Fruit fly (Drosophila melanogaster) whole organism, prepupa: Measurements from ENCODE around the gene CG3036.

Experiments used
- Blimp-1 ChIP-seq: fragments of 200-800 bp; sonication (Bioruptor generic); optimal IDR thresholded peaks from 3 replicates; lab custom pipeline; 2017; ENCODE audit warnings: missing biosample characterization, missing genetic modification characterization, mild to moderate bottlenecking, moderate library complexity, missing genetic modification reagents
- CG10631 ChIP-seq: fragments of 200-800 bp; sonication (Bioruptor generic); optimal IDR thresholded peaks from 2 replicates; lab custom pipeline; 2016; ENCODE audit warnings: missing biosample characterization, missing genetic modification characterization
- CG11294 ChIP-seq: fragments of 200-800 bp; sonication (Bioruptor generic); IDR thresholded peaks from 2 replicates; pipeline ENCODE4 v1.3.6; 2022; ENCODE audit warnings: missing biosample characterization, missing genetic modification characterization
- CG11762 ChIP-seq: fragments of 200-800 bp; sonication (Bioruptor generic); optimal IDR thresholded peaks from 3 replicates; lab custom pipeline; 2016; ENCODE audit warnings: missing biosample characterization, missing genetic modification characterization; ENCODE audit not compliant: insufficient read depth
- CG15336 ChIP-seq: fragments of 200-800 bp; sonication (Bioruptor generic); IDR thresholded peaks from 2 replicates; pipeline ENCODE4 v1.3.6; 2022; ENCODE audit warnings: missing biosample characterization, missing genetic modification characterization
- CG1621 ChIP-seq: fragments of 200-800 bp; sonication (Bioruptor generic); optimal IDR thresholded peaks from 3 replicates; lab custom pipeline; 2018; ENCODE audit warnings: missing biosample characterization, mild to moderate bottlenecking, missing genetic modification characterization
- CG16779 ChIP-seq: fragments of 200-800 bp; sonication (Bioruptor generic); optimal IDR thresholded peaks from 3 replicates; lab custom pipeline; 2017; ENCODE audit warnings: missing biosample characterization, mild to moderate bottlenecking, missing genetic modification characterization
- CG31627 ChIP-seq: fragments of 200-800 bp; sonication (Bioruptor generic); optimal IDR thresholded peaks from 3 replicates; lab custom pipeline; 2016; ENCODE audit warnings: missing biosample characterization, missing genetic modification characterization
- CG32006 ChIP-seq: fragments of 200-800 bp; sonication (Bioruptor generic); optimal IDR thresholded peaks from 3 replicates; lab custom pipeline; 2017; ENCODE audit warnings: missing biosample characterization, mild to moderate bottlenecking, missing genetic modification characterization
- CG3919 ChIP-seq: fragments of 200-800 bp; sonication (Bioruptor generic); optimal IDR thresholded peaks from 3 replicates; lab custom pipeline; 2016; ENCODE audit warnings: missing biosample characterization, missing genetic modification characterization
- CG4318 ChIP-seq: fragments of 200-800 bp; sonication (Bioruptor generic); optimal IDR thresholded peaks from 3 replicates; lab custom pipeline; 2017; ENCODE audit warnings: missing biosample characterization, mild to moderate bottlenecking, missing genetic modification characterization
- CG6163 ChIP-seq: fragments of 200-800 bp; sonication (Bioruptor generic); IDR thresholded peaks from 3 replicates; pipeline ENCODE4 v1.3.6; 2022; ENCODE audit warnings: missing biosample characterization, missing genetic modification characterization
- CG6276 ChIP-seq: fragments of 200-800 bp; sonication (Bioruptor generic); optimal IDR thresholded peaks from 2 replicates; lab custom pipeline; 2017; ENCODE audit warnings: missing biosample characterization, mild to moderate bottlenecking, missing genetic modification characterization
- CG6854 ChIP-seq: fragments of 200-800 bp; sonication (Bioruptor generic); optimal IDR thresholded peaks from 2 replicates; lab custom pipeline; 2017; ENCODE audit warnings: missing biosample characterization, mild to moderate bottlenecking, missing genetic modification characterization
- CG7368 ChIP-seq: fragments of 200-800 bp; sonication (Bioruptor generic); optimal IDR thresholded peaks from 3 replicates; lab custom pipeline; 2016; ENCODE audit warnings: missing biosample characterization, missing genetic modification characterization
- CG8119 ChIP-seq: fragments of 200-800 bp; sonication (Bioruptor generic); IDR thresholded peaks from 3 replicates; pipeline ENCODE4 v1.3.6; 2022; ENCODE audit warnings: missing biosample characterization, missing genetic modification characterization
- CG8632 ChIP-seq: fragments of 200-800 bp; sonication (Bioruptor generic); optimal IDR thresholded peaks from 3 replicates; lab custom pipeline; 2016; ENCODE audit warnings: missing biosample characterization, missing genetic modification characterization
- CG9139 ChIP-seq: fragments of 200-800 bp; sonication (Bioruptor generic); optimal IDR thresholded peaks from 3 replicates; lab custom pipeline; 2017; ENCODE audit warnings: missing biosample characterization, mild to moderate bottlenecking, missing genetic modification characterization
- Eip75B ChIP-seq: fragments of 200-800 bp; sonication (Bioruptor generic); optimal IDR thresholded peaks from 3 replicates; lab custom pipeline; 2016; ENCODE audit warnings: missing biosample characterization, missing genetic modification characterization
- Eip78C ChIP-seq: fragments of 200-800 bp; sonication (Bioruptor generic); peaks from one replicate; lab custom pipeline; 2016; ENCODE audit warnings: missing biosample characterization, missing genetic modification characterization
- Eip93F ChIP-seq: fragments of 200-800 bp; sonication (Bioruptor generic); optimal IDR thresholded peaks from 2 replicates; lab custom pipeline; 2016; ENCODE audit warnings: missing biosample characterization, mild to moderate bottlenecking, missing genetic modification characterization
- Ets96B ChIP-seq: fragments of 200-800 bp; optimal IDR thresholded peaks from 2 replicates; lab custom pipeline; 2019; ENCODE audit warnings: missing biosample characterization, mild to moderate bottlenecking, missing genetic modification characterization, moderate library complexity
- Hr38 ChIP-seq: sonication (Bioruptor generic); optimal IDR thresholded peaks from 2 replicates; lab custom pipeline; 2016; ENCODE audit warnings: missing biosample characterization, missing genetic modification characterization
- Hr39 ChIP-seq: fragments of 200-800 bp; sonication (Bioruptor generic); optimal IDR thresholded peaks from 2 replicates; lab custom pipeline; 2016; ENCODE audit warnings: missing biosample characterization, missing genetic modification characterization
- Met ChIP-seq: fragments of 200-800 bp; sonication (Bioruptor generic); optimal IDR thresholded peaks from 3 replicates; lab custom pipeline; 2016; ENCODE audit warnings: missing biosample characterization, missing genetic modification characterization
- OdsH ChIP-seq: fragments of 200-800 bp; sonication (Bioruptor generic); optimal IDR thresholded peaks from 3 replicates; lab custom pipeline; 2016; ENCODE audit warnings: missing biosample characterization, missing genetic modification characterization
- Smox ChIP-seq: fragments of 200-800 bp; sonication (Bioruptor generic); optimal IDR thresholded peaks from 3 replicates; lab custom pipeline; 2016; ENCODE audit warnings: missing biosample characterization, missing genetic modification characterization
- Sox102F ChIP-seq: fragments of 200-800 bp; sonication (Bioruptor generic); optimal IDR thresholded peaks from 2 replicates; lab custom pipeline; 2016; ENCODE audit warnings: missing biosample characterization, mild to moderate bottlenecking, missing genetic modification characterization
- Sox14 ChIP-seq: fragments of 200-800 bp; sonication (Bioruptor generic); optimal IDR thresholded peaks from 3 replicates; lab custom pipeline; 2016; ENCODE audit warnings: missing biosample characterization, missing genetic modification characterization
- acj6 ChIP-seq: fragments of 200-800 bp; sonication (Bioruptor generic); optimal IDR thresholded peaks from 3 replicates; lab custom pipeline; 2016; ENCODE audit warnings: missing biosample characterization, missing genetic modification characterization
- cyc ChIP-seq: fragments of 200-800 bp; sonication (Bioruptor generic); optimal IDR thresholded peaks from 3 replicates; lab custom pipeline; 2016; ENCODE audit warnings: missing biosample characterization, missing genetic modification characterization
- dac ChIP-seq: fragments of 200-800 bp; sonication (Bioruptor generic); optimal IDR thresholded peaks from 2 replicates; lab custom pipeline; 2017; ENCODE audit warnings: missing biosample characterization, mild to moderate bottlenecking, missing genetic modification characterization
- dsx ChIP-seq: fragments of 200-800 bp; optimal IDR thresholded peaks from 3 replicates; lab custom pipeline; 2019; ENCODE audit warnings: missing biosample characterization, mild to moderate bottlenecking, missing genetic modification characterization, moderate library complexity; ENCODE audit not compliant: poor library complexity, severe bottlenecking
- eg ChIP-seq: fragments of 200-800 bp; sonication (Bioruptor generic); IDR thresholded peaks from 3 replicates; pipeline ENCODE4 v1.3.6; 2022; ENCODE audit warnings: missing biosample characterization, missing genetic modification characterization
- fd59A ChIP-seq: fragments of 200-800 bp; sonication (Bioruptor generic); optimal IDR thresholded peaks from 2 replicates; lab custom pipeline; 2017; ENCODE audit warnings: missing biosample characterization, mild to moderate bottlenecking, missing genetic modification characterization, missing genetic modification reagents
- fd85E ChIP-seq: fragments of 200-800 bp; sonication (Bioruptor generic); optimal IDR thresholded peaks from 3 replicates; lab custom pipeline; 2016; ENCODE audit warnings: missing biosample characterization, missing genetic modification characterization
- fkh ChIP-seq: fragments of 200-800 bp; sonication (Bioruptor generic); optimal IDR thresholded peaks from 3 replicates; lab custom pipeline; 2017; ENCODE audit warnings: missing biosample characterization, mild to moderate bottlenecking, missing genetic modification characterization, moderate library complexity
- net ChIP-seq: fragments of 200-800 bp; sonication (Bioruptor generic); optimal IDR thresholded peaks from 3 replicates; lab custom pipeline; 2016; ENCODE audit warnings: missing biosample characterization, missing genetic modification characterization
- spab ChIP-seq: fragments of 200-800 bp; sonication (Bioruptor generic); optimal IDR thresholded peaks from 2 replicates; lab custom pipeline; 2017; ENCODE audit warnings: missing biosample characterization, mild to moderate bottlenecking, missing genetic modification characterization, missing genetic modification reagents
- ss ChIP-seq, 2 experiments: fragments of 200-800 bp; sonication (Bioruptor generic); optimal IDR thresholded peaks; 2 replicates in 1 of 2; 3 replicates in 1 of 2; lab custom pipeline; 2017 to 2018; ENCODE audit warnings: mild to moderate bottlenecking in 2 of 2, missing biosample characterization in 2 of 2, missing genetic modification characterization in 2 of 2, moderate library complexity in 1 of 2
- svp ChIP-seq: fragments of 200-800 bp; sonication (Bioruptor generic); peaks from one replicate; lab custom pipeline; 2016; ENCODE audit warnings: missing biosample characterization, missing genetic modification characterization
- topi ChIP-seq: fragments of 200-800 bp; sonication (Bioruptor generic); optimal IDR thresholded peaks from 3 replicates; lab custom pipeline; 2016; ENCODE audit warnings: missing biosample characterization, missing genetic modification characterization
- vri ChIP-seq: fragments of 200-800 bp; sonication (Bioruptor generic); optimal IDR thresholded peaks from 3 replicates; lab custom pipeline; 2016; ENCODE audit warnings: missing biosample characterization, mild to moderate bottlenecking, missing genetic modification characterization

The CG3036 gene

DNA sequence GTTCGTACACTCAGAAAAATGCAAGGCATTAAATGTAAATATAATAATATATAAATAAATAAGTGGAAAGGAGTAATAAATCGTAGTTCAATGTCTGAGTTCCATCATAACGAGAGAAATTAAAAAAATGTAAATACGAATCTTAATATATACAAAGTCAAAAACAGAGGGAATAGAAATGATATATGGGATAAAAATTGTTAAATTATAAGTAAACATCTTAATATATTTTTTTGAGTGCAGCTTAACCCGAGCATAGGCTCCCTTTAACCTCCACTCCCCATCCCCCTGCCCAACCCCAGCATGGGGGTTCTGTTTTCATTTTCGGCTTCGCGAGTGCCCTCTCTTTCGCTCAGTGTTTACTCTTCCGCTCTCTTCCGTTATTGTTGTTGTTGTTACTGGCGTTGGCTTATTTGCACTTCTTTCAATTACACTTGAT, 23.8 kb downstream of the CG3036 start (continued):
- TF ChIP-seq cyc (GFP tag; lab: Kevin White, UChicago) = no peak
- TF ChIP-seq OdsH = peak; percentile 62
- TF ChIP-seq CG15336 (GFP tag; lab: Robert Waterston, UW) = 0 out of 2 replicates have a peak, but pooled peaks have one; percentile 33
- peak; percentile 24 to 76 for TF ChIP-seq ss (GFP tag; optimal IDR thresholded peaks at IDR 0.05; lab: Kevin White, UChicago)
- TF ChIP-seq vri (GFP tag; lab: Kevin White, UChicago) = no peak
- TF ChIP-seq CG10631 (GFP tag; lab: Kevin White, UChicago) = peak; percentile 40
- TF ChIP-seq svp = peak; percentile 65
- TF ChIP-seq Hr38 (GFP tag; lab: Kevin White, UChicago) = no peak
- TF ChIP-seq, all 60 proteins: peak for 34

DNA sequence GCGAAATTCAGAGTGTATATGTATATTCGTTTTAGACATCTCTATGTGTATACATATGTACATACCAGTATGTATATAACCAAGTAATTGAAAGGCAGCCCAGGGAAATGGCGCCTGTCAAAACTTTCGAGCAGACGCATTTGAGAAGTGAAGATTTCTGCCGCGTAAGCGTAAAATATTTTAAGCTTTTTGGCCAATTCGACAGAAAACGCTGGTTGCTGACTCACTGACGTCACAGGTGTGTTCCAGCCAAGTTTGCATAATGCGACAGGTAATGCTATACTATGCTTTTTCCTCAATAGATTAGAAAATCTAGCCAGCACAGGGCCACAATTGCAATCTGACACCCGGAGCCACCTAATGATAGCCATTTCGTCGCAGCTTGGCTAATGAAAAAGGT, 24.8 kb downstream of the CG3036 start:
- TF ChIP-seq vri (GFP tag; lab: Kevin White, UChicago) (no peak), OdsH (no peak), CG31627 (GFP tag; lab: Kevin White, UChicago) (no peak), CG6854 (no peak), CG6163 (GFP tag; lab: Robert Waterston, UW) (no peak), topi (GFP tag; lab: Kevin White, UChicago) (no peak), fkh (GFP tag; lab: Kevin White, UChicago) (no peak), CG11294 (GFP tag; lab: Robert Waterston, UW) (no peak), CG32006 (no peak), CG3919 (no peak), CG15336 (GFP tag; lab: Robert Waterston, UW) (no peak), Eip75B (GFP tag; lab: Kevin White, UChicago) (no peak), net (GFP tag; lab: Kevin White, UChicago) (no peak), svp (no peak), Blimp-1 (GFP tag; lab: Kevin White, UChicago) (no peak)
- TF ChIP-seq, all 60 proteins: peak for 0

dm6 chr2L:4928340-4928739, 36.4 kb downstream of the CG3036 start:
- TF ChIP-seq acj6 (GFP tag; lab: Kevin White, UChicago) (no peak), vri (GFP tag; lab: Kevin White, UChicago) (no peak), Eip78C (GFP tag; lab: Kevin White, UChicago) (peak; percentile 30), CG6163 (GFP tag; lab: Robert Waterston, UW) (0 out of 3 replicates have a peak, but pooled peaks have one; percentile 21), CG9139 (GFP tag; lab: Kevin White, UChicago) (no peak), CG16779 (tag; lab: Kevin White, UChicago) (peak; percentile 19), CG6854 (no peak), Sox102F (GFP tag; lab: Kevin White, UChicago) (no peak), eg (GFP tag; lab: Robert Waterston, UW) (peak; percentile 42; the same call in 1 of the 3 replicates), Ets96B (tag; lab: Kevin White, UChicago) (no peak)

dm6 chr2L:4930541-4930940, 38.6 kb downstream of the CG3036 start:
- peak; percentile 60; the same call in 2 of the 3 replicates for TF ChIP-seq CG8119 (GFP tag; lab: Robert Waterston, UW)
- TF ChIP-seq CG32006 = peak; percentile 11
- no peak for TF ChIP-seq Eip93F
- TF ChIP-seq Sox102F (GFP tag; lab: Kevin White, UChicago) = no peak
- TF ChIP-seq fd85E (GFP tag; lab: Kevin White, UChicago) = no peak
- TF ChIP-seq Eip75B (GFP tag; lab: Kevin White, UChicago) = no peak
- TF ChIP-seq OdsH = no peak
- TF ChIP-seq Hr39 = no peak
- no peak for TF ChIP-seq CG4318 (GFP tag; lab: Kevin White, UChicago)
- no peak for TF ChIP-seq CG8632 (GFP tag; lab: Kevin White, UChicago)
- TF ChIP-seq CG7368 (GFP tag; lab: Kevin White, UChicago) = no peak
- TF ChIP-seq cyc (GFP tag; lab: Kevin White, UChicago) = no peak
- TF ChIP-seq CG6163 (GFP tag; lab: Robert Waterston, UW) = peak; percentile 61; the same call in 2 of the 3 replicates
- TF ChIP-seq CG11762 (GFP tag; lab: Kevin White, UChicago) = no peak
- TF ChIP-seq fd59A = no peak
- TF ChIP-seq Smox (GFP tag; lab: Kevin White, UChicago) = no peak
- no peak for TF ChIP-seq svp
- no peak for TF ChIP-seq dsx
- TF ChIP-seq Ets96B (tag; lab: Kevin White, UChicago) = no peak
- no peak for TF ChIP-seq CG6854
- no peak for TF ChIP-seq CG6276 (GFP tag; lab: Kevin White, UChicago)
- no peak for TF ChIP-seq Sox14 (GFP tag; lab: Kevin White, UChicago)
- no peak for TF ChIP-seq CG11294 (GFP tag; lab: Robert Waterston, UW)
- TF ChIP-seq CG31627 (GFP tag; lab: Kevin White, UChicago) = no peak
- no peak for TF ChIP-seq spab
- peak; percentile 66; the same call in 1 of the 2 replicates for TF ChIP-seq CG15336 (GFP tag; lab: Robert Waterston, UW)
- no peak for TF ChIP-seq Blimp-1 (GFP tag; lab: Kevin White, UChicago)
- no peak for TF ChIP-seq CG1621
- no peak for TF ChIP-seq CG9139 (GFP tag; lab: Kevin White, UChicago)
- no peak for TF ChIP-seq dac (GFP tag; lab: Kevin White, UChicago)
- TF ChIP-seq Met (GFP tag; lab: Kevin White, UChicago) = no peak
